Fruit fly (Drosophila melanogaster) whole organism, embryonic: ENCODE results near the gene djl.
A peak's percentile ranks its signal among the peaks of the same experiment; 100 is the strongest.

Source experiments
- Abd-B ChIP-seq: fragments of 200-800 bp; sonication (Bioruptor generic); optimal IDR thresholded peaks from 2 replicates; lab custom pipeline; 2018; ENCODE audit warnings: missing biosample characterization, mild to moderate bottlenecking, missing genetic modification characterization, moderate library complexity
- Aef1 ChIP-seq: fragments of 200-800 bp; sonication (Bioruptor generic); IDR thresholded peaks from 3 replicates; pipeline ENCODE4 v1.3.6; 2022; ENCODE audit warnings: missing biosample characterization, missing genetic modification characterization
- Antp ChIP-seq: fragments of 200-800 bp; sonication (Bioruptor generic); optimal IDR thresholded peaks from 3 replicates; lab custom pipeline; 2016; ENCODE audit warnings: missing biosample characterization, missing genetic modification characterization
- CG10274 ChIP-seq: fragments of 200-800 bp; sonication (Bioruptor generic); optimal IDR thresholded peaks from 3 replicates; lab custom pipeline; 2017; ENCODE audit warnings: missing biosample characterization, mild to moderate bottlenecking, missing genetic modification characterization
- CG10321 ChIP-seq: fragments of 200-800 bp; sonication (Bioruptor generic); IDR thresholded peaks from 2 replicates; pipeline ENCODE4 v1.3.6; 2022; ENCODE audit warnings: missing biosample characterization, missing genetic modification characterization
- CG10462 ChIP-seq: fragments of 200-800 bp; sonication (Bioruptor generic); optimal IDR thresholded peaks from 2 replicates; lab custom pipeline; 2016; ENCODE audit warnings: missing biosample characterization, missing genetic modification characterization
- CG10959 ChIP-seq: fragments of 200-800 bp; sonication (Bioruptor generic); IDR thresholded peaks from 2 replicates; pipeline ENCODE4 v1.3.6; 2022; ENCODE audit warnings: missing biosample characterization, missing genetic modification characterization
- CG11456 ChIP-seq: fragments of 200-800 bp; sonication (Bioruptor generic); IDR thresholded peaks from 3 replicates; pipeline ENCODE4 v1.3.6; 2022; ENCODE audit warnings: missing biosample characterization, missing genetic modification characterization
- CG11696 ChIP-seq: fragments of 200-800 bp; sonication (Bioruptor generic); IDR thresholded peaks from 2 replicates; pipeline ENCODE4 v1.3.6; 2022; ENCODE audit warnings: missing biosample characterization, missing genetic modification characterization
- CG1233 ChIP-seq: fragments of 200-800 bp; sonication (Bioruptor generic); optimal IDR thresholded peaks from 4 replicates; lab custom pipeline; 2018; ENCODE audit warnings: missing biosample characterization, mild to moderate bottlenecking, missing genetic modification characterization
- CG12659 ChIP-seq: fragments of 200-800 bp; sonication (Bioruptor generic); optimal IDR thresholded peaks from 3 replicates; lab custom pipeline; 2017; ENCODE audit warnings: mild to moderate bottlenecking, missing biosample characterization, missing genetic modification reagents, missing genetic modification characterization
- CG16779 ChIP-seq: fragments of 200-800 bp; sonication (Bioruptor generic); IDR thresholded peaks from 2 replicates; pipeline ENCODE4 v1.3.6; 2022; ENCODE audit warnings: missing biosample characterization, missing genetic modification characterization
- CG17186 ChIP-seq: fragments of 200-800 bp; sonication (Bioruptor generic); optimal IDR thresholded peaks from 3 replicates; lab custom pipeline; 2017; ENCODE audit warnings: missing biosample characterization, missing genetic modification reagents, missing genetic modification characterization
- CG17612 ChIP-seq: fragments of 200-800 bp; sonication (Bioruptor generic); IDR thresholded peaks from 2 replicates; pipeline ENCODE4 v1.3.6; 2022; ENCODE audit warnings: missing biosample characterization, missing genetic modification characterization
- CG17802 ChIP-seq: fragments of 200-800 bp; sonication (Bioruptor generic); optimal IDR thresholded peaks from 2 replicates; lab custom pipeline; 2018; ENCODE audit warnings: missing biosample characterization, mild to moderate bottlenecking, missing genetic modification characterization, moderate library complexity
- CG18619 ChIP-seq: fragments of 200-800 bp; sonication (Bioruptor generic); optimal IDR thresholded peaks from 3 replicates; lab custom pipeline; 2017; ENCODE audit warnings: missing biosample characterization, mild to moderate bottlenecking, missing genetic modification characterization
- CG2120 ChIP-seq: fragments of 200-800 bp; sonication (Bioruptor generic); optimal IDR thresholded peaks from 3 replicates; lab custom pipeline; 2016; ENCODE audit warnings: missing biosample characterization, missing genetic modification characterization
- CG5245 ChIP-seq: fragments of 200-800 bp; sonication (Bioruptor generic); optimal IDR thresholded peaks from 3 replicates; lab custom pipeline; 2016; ENCODE audit warnings: missing biosample characterization, missing genetic modification characterization
- CG6813 ChIP-seq: fragments of 200-800 bp; sonication (Bioruptor generic); optimal IDR thresholded peaks from 2 replicates; lab custom pipeline; 2017; ENCODE audit warnings: missing biosample characterization, missing genetic modification characterization, mild to moderate bottlenecking, moderate library complexity, missing genetic modification reagents
- CG7271 ChIP-seq: fragments of 200-800 bp; sonication (Bioruptor generic); optimal IDR thresholded peaks from 2 replicates; lab custom pipeline; 2018; ENCODE audit warnings: missing biosample characterization, mild to moderate bottlenecking, missing genetic modification characterization, moderate library complexity
- CG7987 ChIP-seq: fragments of 200-800 bp; sonication (Bioruptor generic); optimal IDR thresholded peaks from 2 replicates; lab custom pipeline; 2018; ENCODE audit warnings: missing biosample characterization, mild to moderate bottlenecking, missing genetic modification characterization, moderate library complexity
- CG8089 ChIP-seq: fragments of 200-800 bp; sonication (Bioruptor generic); optimal IDR thresholded peaks from 3 replicates; lab custom pipeline; 2016; ENCODE audit warnings: missing biosample characterization, missing genetic modification characterization
- CG8924 ChIP-seq: fragments of 200-800 bp; optimal IDR thresholded peaks from 3 replicates; lab custom pipeline; 2019; ENCODE audit warnings: missing biosample characterization, mild to moderate bottlenecking, missing genetic modification characterization, moderate library complexity
- CG9727 ChIP-seq: fragments of 200-800 bp; sonication (Bioruptor generic); optimal IDR thresholded peaks from 3 replicates; lab custom pipeline; 2017; ENCODE audit warnings: missing biosample characterization, mild to moderate bottlenecking, missing genetic modification characterization
- CG9876 ChIP-seq: fragments of 200-800 bp; sonication (Bioruptor generic); optimal IDR thresholded peaks from 2 replicates; lab custom pipeline; 2016; ENCODE audit warnings: missing biosample characterization, missing genetic modification characterization
- CG9932 ChIP-seq: fragments of 200-800 bp; sonication (Bioruptor generic); IDR thresholded peaks from 2 replicates; pipeline ENCODE4 v1.3.6; 2022; ENCODE audit warnings: missing biosample characterization, missing genetic modification characterization
- E2f2 ChIP-seq: fragments of 200-800 bp; sonication (Bioruptor generic); IDR thresholded peaks from 2 replicates; pipeline ENCODE4 v1.3.6; 2022; ENCODE audit warnings: missing biosample characterization, missing genetic modification characterization
- Fer3 ChIP-seq: fragments of 200-800 bp; sonication (Bioruptor generic); optimal IDR thresholded peaks from 2 replicates; lab custom pipeline; 2018; ENCODE audit warnings: missing biosample characterization, mild to moderate bottlenecking, missing genetic modification characterization, moderate library complexity
- MTF-1 ChIP-seq: fragments of 200-800 bp; sonication (Bioruptor generic); optimal IDR thresholded peaks from 2 replicates; lab custom pipeline; 2018; ENCODE audit warnings: missing biosample characterization, mild to moderate bottlenecking, missing genetic modification characterization, borderline replicate concordance
- NfI ChIP-seq: fragments of 200-800 bp; sonication (Bioruptor generic); optimal IDR thresholded peaks from 3 replicates; lab custom pipeline; 2018; ENCODE audit warnings: missing biosample characterization, mild to moderate bottlenecking, missing genetic modification characterization, moderate library complexity
- Optix ChIP-seq: fragments of 200-800 bp; sonication (Bioruptor generic); IDR thresholded peaks from 3 replicates; pipeline ENCODE4 v1.3.6; 2022; ENCODE audit warnings: missing biosample characterization, missing genetic modification characterization
- Pdp1 ChIP-seq, 2 experiments: fragments of 200-800 bp; sonication (Bioruptor generic); optimal IDR thresholded peaks; 3 replicates each; lab custom pipeline; 2016; ENCODE audit warnings: missing biosample characterization in 2 of 2, missing genetic modification characterization in 2 of 2, mild to moderate bottlenecking in 1 of 2, moderate library complexity in 1 of 2
- Ravus ChIP-seq: fragments of 200-800 bp; sonication (Bioruptor generic); IDR thresholded peaks from 2 replicates; pipeline ENCODE4 v1.3.6; 2022; ENCODE audit warnings: missing biosample characterization, missing genetic modification characterization
- Spps ChIP-seq: fragments of 200-800 bp; sonication (Bioruptor generic); optimal IDR thresholded peaks from 2 replicates; lab custom pipeline; 2018; ENCODE audit warnings: missing biosample characterization, mild to moderate bottlenecking, missing genetic modification characterization
- aop ChIP-seq: fragments of 200-800 bp; sonication (Bioruptor generic); IDR thresholded peaks from 2 replicates; pipeline ENCODE4 v1.3.6; 2022; ENCODE audit warnings: missing biosample characterization, missing genetic modification characterization
- bowl ChIP-seq: fragments of 200-800 bp; sonication (Bioruptor generic); IDR thresholded peaks from 2 replicates; pipeline ENCODE4 v1.3.6; 2022; ENCODE audit warnings: missing biosample characterization, missing genetic modification characterization
- chif ChIP-seq, 2 experiments: fragments of 200-800 bp; sonication (Bioruptor generic); optimal IDR thresholded peaks; 3 replicates each; lab custom pipeline; 2016; ENCODE audit warnings: missing biosample characterization in 2 of 2, missing genetic modification characterization in 2 of 2
- disco-r ChIP-seq: fragments of 200-800 bp; sonication (Bioruptor generic); optimal IDR thresholded peaks from 2 replicates; lab custom pipeline; 2016; ENCODE audit warnings: missing biosample characterization, missing genetic modification characterization
- dm ChIP-seq: fragments of 200-800 bp; sonication (Bioruptor generic); optimal IDR thresholded peaks from 3 replicates; lab custom pipeline; 2016; ENCODE audit warnings: missing biosample characterization, missing genetic modification characterization
- en ChIP-seq: fragments of 200-800 bp; sonication (Bioruptor generic); optimal IDR thresholded peaks from 2 replicates; lab custom pipeline; 2016; ENCODE audit warnings: missing biosample characterization, missing genetic modification characterization
- fd3F ChIP-seq: fragments of 200-800 bp; sonication (Bioruptor generic); optimal IDR thresholded peaks from 2 replicates; lab custom pipeline; 2018; ENCODE audit warnings: missing biosample characterization, mild to moderate bottlenecking, missing genetic modification characterization, moderate library complexity
- grn ChIP-seq: fragments of 200-800 bp; sonication (Bioruptor generic); optimal IDR thresholded peaks from 3 replicates; lab custom pipeline; 2017; ENCODE audit warnings: missing biosample characterization, missing genetic modification characterization
- nmo ChIP-seq: fragments of 200-800 bp; sonication (Bioruptor generic); optimal IDR thresholded peaks from 2 replicates; lab custom pipeline; 2018; ENCODE audit warnings: missing biosample characterization, mild to moderate bottlenecking, missing genetic modification characterization, moderate library complexity
- psq ChIP-seq: fragments of 200-800 bp; sonication (Bioruptor generic); optimal IDR thresholded peaks from 2 replicates; lab custom pipeline; 2017; ENCODE audit warnings: missing biosample characterization, missing genetic modification characterization
- run ChIP-seq: fragments of 200-800 bp; sonication (Bioruptor generic); optimal IDR thresholded peaks from 3 replicates; lab custom pipeline; 2018; ENCODE audit warnings: missing biosample characterization, mild to moderate bottlenecking, missing genetic modification characterization
- scrt ChIP-seq: fragments of 200-800 bp; sonication (Bioruptor generic); optimal IDR thresholded peaks from 2 replicates; lab custom pipeline; 2018; ENCODE audit warnings: missing biosample characterization, mild to moderate bottlenecking, missing genetic modification characterization, moderate library complexity
- seq ChIP-seq: fragments of 200-800 bp; sonication (Bioruptor generic); IDR thresholded peaks from 2 replicates; pipeline ENCODE4 v1.3.6; 2022; ENCODE audit warnings: missing biosample characterization, missing genetic modification characterization
- so ChIP-seq: fragments of 200-800 bp; sonication (Bioruptor generic); IDR thresholded peaks from 3 replicates; pipeline ENCODE4 v1.3.6; 2022; ENCODE audit warnings: missing biosample characterization, missing genetic modification characterization
- tx ChIP-seq: fragments of 200-800 bp; sonication (Bioruptor generic); optimal IDR thresholded peaks from 2 replicates; lab custom pipeline; 2016; ENCODE audit warnings: missing biosample characterization, missing genetic modification characterization
- unc-4 ChIP-seq: fragments of 200-800 bp; sonication (Bioruptor generic); IDR thresholded peaks from 2 replicates; pipeline ENCODE4 v1.3.6; 2022; ENCODE audit warnings: missing biosample characterization, missing genetic modification characterization; ENCODE audit not compliant: partially characterized antibody
- zfh2 ChIP-seq: fragments of 200-800 bp; sonication (Bioruptor generic); optimal IDR thresholded peaks from 2 replicates; lab custom pipeline; 2016; ENCODE audit warnings: missing biosample characterization, missing genetic modification characterization

The djl gene

dm6 chr3R:7067092-7067491, 6.5 kb downstream of the djl start, which contains the start of the genes CG1105 and CG1965 (continued):
- TF ChIP-seq disco-r (peak; percentile 82), CG1233 (GFP tag; lab: Kevin White, UChicago) (peak; percentile 85), seq (GFP tag; lab: Robert Waterston, UW) (peak; percentile 66), bowl (GFP tag; lab: Robert Waterston, UW) (peak; percentile 81), CG17802 (tag; lab: Kevin White, UChicago) (peak; percentile 62), tx (GFP tag; lab: Kevin White, UChicago) (peak; percentile 92), nmo (GFP tag; lab: Kevin White, UChicago) (peak; percentile 96), CG17186 (GFP tag; lab: Kevin White, UChicago) (peak; percentile 84), CG8924 (tag; lab: Kevin White, UChicago) (peak; percentile 91), fd3F (GFP tag; lab: Kevin White, UChicago) (peak; percentile 90), dm (peak; percentile 92), Antp (GFP tag; lab: Kevin White, UChicago) (peak; percentile 91), Ravus (GFP tag; lab: Robert Waterston, UW) (peak; percentile 80), CG16779 (GFP tag; lab: Robert Waterston, UW) (peak; percentile 72), Pdp1 (GFP tag; optimal IDR thresholded peaks at IDR 0.05; lab: Kevin White, UChicago) (peak; percentile 91 to 95), scrt (GFP tag; lab: Kevin White, UChicago) (peak; percentile 77), CG18619 (GFP tag; lab: Kevin White, UChicago) (peak; percentile 85), CG11456 (GFP tag; lab: Robert Waterston, UW) (peak; percentile 93), NfI (GFP tag; lab: Kevin White, UChicago) (peak; percentile 89), E2f2 (GFP tag; lab: Robert Waterston, UW) (peak; percentile 79), Optix (GFP tag; lab: Robert Waterston, UW) (peak; percentile 89), CG7271 (tag; lab: Kevin White, UChicago) (peak; percentile 87), CG2120 (peak; percentile 98), run (tag; lab: Kevin White, UChicago) (peak; percentile 82), CG8089 (GFP tag; lab: Kevin White, UChicago) (peak; percentile 88), psq (GFP tag; lab: Kevin White, UChicago) (peak; percentile 78), Abd-B (GFP tag; lab: Kevin White, UChicago) (peak; percentile 95), Spps (peak; percentile 87), CG10959 (GFP tag; lab: Robert Waterston, UW) (peak; percentile 87), zfh2 (peak; percentile 95), MTF-1 (GFP tag; lab: Kevin White, UChicago) (peak; percentile 53), CG10462 (GFP tag; lab: Kevin White, UChicago) (peak; percentile 90), grn (peak; percentile 62), CG9727 (peak; percentile 94), CG6813 (peak; percentile 53), CG11696 (GFP tag; lab: Robert Waterston, UW) (no peak), CG5245 (GFP tag; lab: Kevin White, UChicago) (peak; percentile 89), Fer3 (tag; lab: Kevin White, UChicago) (peak; percentile 91), chif (GFP tag; optimal IDR thresholded peaks at IDR 0.05; lab: Kevin White, UChicago) (peak; percentile 92 to 95), unc-4 (GFP tag; lab: Robert Waterston, UW) (peak; percentile 99), CG9876 (GFP tag; lab: Kevin White, UChicago) (peak; percentile 92), so (GFP tag; lab: Robert Waterston, UW) (peak; percentile 79), en (peak; percentile 83), Aef1 (GFP tag; lab: Robert Waterston, UW) (peak; percentile 95), CG17612 (GFP tag; lab: Robert Waterston, UW) (peak; percentile 72), CG9932 (GFP tag; lab: Robert Waterston, UW) (peak; percentile 98), CG7987 (GFP tag; lab: Kevin White, UChicago) (peak; percentile 74), CG12659 (GFP tag; lab: Kevin White, UChicago) (peak; percentile 96), CG10321 (GFP tag; lab: Robert Waterston, UW) (peak; percentile 67), CG10274 (GFP tag; lab: Kevin White, UChicago) (peak; percentile 61), aop (peak; percentile 73)
